Worm (Caenorhabditis elegans): ENCODE data around the gene asp-4.

Gene asp-4

DNA sequence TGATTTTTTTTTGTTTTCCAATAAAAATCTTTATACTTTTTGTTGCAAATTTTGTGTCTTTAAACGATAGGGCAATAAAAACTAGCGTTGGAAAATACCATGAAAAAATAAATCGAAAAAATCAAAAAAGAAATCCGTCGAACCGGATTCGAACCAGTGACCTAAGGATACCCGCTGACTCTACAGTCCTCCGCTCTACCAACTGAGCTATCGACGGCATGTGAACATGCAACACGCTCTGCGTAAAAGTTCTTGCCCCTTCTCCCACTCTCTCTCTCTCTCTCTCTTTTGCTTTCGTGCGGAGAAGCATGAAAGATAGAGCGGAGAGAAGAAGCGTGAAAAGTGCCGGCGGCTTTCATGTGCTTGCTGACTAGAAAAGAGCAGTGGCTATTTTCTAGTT is 43.3 kb upstream of the asp-4 start (continued):
- TF ChIP-seq atf-7 (tag; optimal IDR thresholded peaks at IDR 0.05) (peak; percentile 55), ztf-26 (tag; optimal IDR thresholded peaks at IDR 0.05) (no peak), nfya-1 (tag; optimal IDR thresholded peaks at IDR 0.05; ENCODE audit: borderline replicate concordance, insufficient read depth) (no peak), hsf-1 (GFP tag; IDR thresholded peaks at IDR 0.05) (no peak), athp-1 (tag; optimal IDR thresholded peaks at IDR 0.05) (peak; percentile 24), Y53G8AR.9 (GFP tag; conservative IDR thresholded peaks at IDR 0.05) (0 out of 2 replicates have a peak, but pooled peaks have one; percentile 38), hmg-20 (GFP tag; IDR thresholded peaks at IDR 0.05) (peak; percentile 35; the same call in 1 of the 2 replicates), Y53F4B.3 (GFP tag; IDR thresholded peaks at IDR 0.05) (no peak), him-1 (tag; optimal IDR thresholded peaks at IDR 0.05) (peak; percentile 88), madf-8 (GFP tag; conservative IDR thresholded peaks at IDR 0.05) (0 out of 2 replicates have a peak, but pooled peaks have one; percentile 21), C17E4.6 (GFP tag; IDR thresholded peaks at IDR 0.05) (no peak), ztf-18 (tag; optimal IDR thresholded peaks at IDR 0.05) (peak; percentile 60), xnd-1 (tag; optimal IDR thresholded peaks at IDR 0.05) (no peak), F49E8.2 (tag; optimal IDR thresholded peaks at IDR 0.05; ENCODE audit: insufficient read depth) (no peak), unc-130 (GFP tag; optimal IDR thresholded peaks at IDR 0.05) (peak; percentile 30), lin-54 (GFP tag; optimal IDR thresholded peaks at IDR 0.05) (no peak), aptf-3 (GFP tag; IDR thresholded peaks at IDR 0.05) (peak; percentile 79; the same call in 1 of the 2 replicates), attf-5 (GFP tag; optimal IDR thresholded peaks at IDR 0.05) (no peak), ceh-40 (GFP tag; IDR thresholded peaks at IDR 0.05) (peak; percentile 66; the same call in 1 of the 2 replicates), aptf-2 (GFP tag; conservative IDR thresholded peaks at IDR 0.05) (0 out of 2 replicates have a peak, but pooled peaks have one; percentile 34), zim-3 (tag; optimal IDR thresholded peaks at IDR 0.05) (peak; percentile 65), dox-1 (GFP tag; IDR thresholded peaks at IDR 0.05) (no peak; the same call in none of the 2 replicates), attf-6 (GFP tag; IDR thresholded peaks at IDR 0.05) (no peak), F52B5.7 (tag; optimal IDR thresholded peaks at IDR 0.05) (peak; percentile 68), ccch-3 (GFP tag; optimal IDR thresholded peaks at IDR 0.05) (peak; percentile 16), mcd-1 (GFP tag; IDR thresholded peaks at IDR 0.05) (no peak), F37B4.10 (GFP tag; IDR thresholded peaks at IDR 0.05) (peak; percentile 89; the same call in 1 of the 2 replicates), madf-10 (tag; optimal IDR thresholded peaks at IDR 0.05) (peak; percentile 64), ZK185.1 (tag; optimal IDR thresholded peaks at IDR 0.05; ENCODE audit: poor library complexity, severe bottlenecking) (peak; percentile 60), pbrm-1 (GFP tag; IDR thresholded peaks at IDR 0.05) (peak; percentile 88), let-526 (GFP tag; IDR thresholded peaks at IDR 0.05) (0 out of 2 replicates have a peak, but pooled peaks have one; percentile 49), sptf-2 (GFP tag; optimal IDR thresholded peaks at IDR 0.05) (no peak), akir-1 (GFP tag; optimal IDR thresholded peaks at IDR 0.05) (no peak), ceh-79 (tag; optimal IDR thresholded peaks at IDR 0.05) (no peak), repo-1 (tag; optimal IDR thresholded peaks at IDR 0.05) (peak; percentile 48), bed-2 (GFP tag; IDR thresholded peaks at IDR 0.05) (peak; percentile 35; the same call in 1 of the 2 replicates), egrh-3 (GFP tag; IDR thresholded peaks at IDR 0.05) (peak; percentile 53), tlf-1 (GFP tag; optimal IDR thresholded peaks at IDR 0.05) (no peak), zfh-2 (GFP tag; conservative IDR thresholded peaks at IDR 0.05) (no peak), C06A6.2 (GFP tag; conservative IDR thresholded peaks at IDR 0.05) (no peak), lin-35 (GFP tag; optimal IDR thresholded peaks at IDR 0.05) (peak in 1 of 3 experiments; percentile 20), T26A5.8 (tag; optimal IDR thresholded peaks at IDR 0.05) (peak; percentile 50), cebp-1 (GFP tag; IDR thresholded peaks at IDR 0.05) (no peak; the same call in 1 of the 2 replicates), cebp-1 (tag; optimal IDR thresholded peaks at IDR 0.05) (no peak), madf-6 (GFP tag; IDR thresholded peaks at IDR 0.05) (no peak; the same call in none of the 2 replicates), gei-17 (GFP tag; optimal IDR thresholded peaks at IDR 0.05) (peak; percentile 60), egl-44 (GFP tag; IDR thresholded peaks at IDR 0.05) (peak; percentile 83), dpff-1 (tag; optimal IDR thresholded peaks at IDR 0.05) (no peak), nhr-90 (tag; optimal IDR thresholded peaks at IDR 0.05) (peak; percentile 84)

All from whole organism, young adult.